Worm (Caenorhabditis elegans): ENCODE data around the gene idpb-1.

- no peak for TF ChIP-seq nhr-23 (tag; optimal IDR thresholded peaks at IDR 0.05)
- no peak for TF ChIP-seq nhr-76 (tag; optimal IDR thresholded peaks at IDR 0.05)
- TF ChIP-seq nhr-77 (tag; optimal IDR thresholded peaks at IDR 0.05), result no peak
- TF ChIP-seq unc-62 (GFP tag; optimal IDR thresholded peaks at IDR 0.05), result no peak
- TF ChIP-seq pha-4 (tag; optimal IDR thresholded peaks at IDR 0.05), result no peak
- TF ChIP-seq tbx-2 (tag; optimal IDR thresholded peaks at IDR 0.05), result no peak
- no peak for TF ChIP-seq jun-1 (tag; optimal IDR thresholded peaks at IDR 0.05)
- no peak for TF ChIP-seq fos-1 (tag; optimal IDR thresholded peaks at IDR 0.05)
Observed at ce11 chrII:5071265-5071664, 30.5 kb upstream of the idpb-1 start, which contains the start of gene C27A2.7.

Measured in whole organism, L3 larva.